Fruit fly (Drosophila melanogaster) whole organism, embryonic: ENCODE measurements around the gene CG33643.

ENCODE experiments used
- Atf3 ChIP-seq: fragments of 200-800 bp; sonication (Bioruptor generic); optimal IDR thresholded peaks from 3 replicates; lab custom pipeline; 2016; ENCODE audit warnings: missing biosample characterization, missing genetic modification characterization
- Bdp1 ChIP-seq: fragments of 200-800 bp; sonication (Bioruptor generic); optimal IDR thresholded peaks from 3 replicates; lab custom pipeline; 2016; ENCODE audit warnings: missing biosample characterization, missing genetic modification characterization
- C15 ChIP-seq: fragments of 200-800 bp; sonication (Bioruptor generic); IDR thresholded peaks from 3 replicates; pipeline ENCODE4 v1.3.6; 2022; ENCODE audit warnings: missing biosample characterization, missing genetic modification characterization
- CG12236 ChIP-seq: fragments of 200-800 bp; sonication (Bioruptor generic); optimal IDR thresholded peaks from 2 replicates; lab custom pipeline; 2016; ENCODE audit warnings: missing biosample characterization, missing genetic modification characterization
- CG12942 ChIP-seq: fragments of 200-800 bp; sonication (Bioruptor generic); optimal IDR thresholded peaks from 3 replicates; lab custom pipeline; 2016; ENCODE audit warnings: missing biosample characterization, missing genetic modification characterization
- CG13775 ChIP-seq: fragments of 200-800 bp; sonication (Bioruptor generic); optimal IDR thresholded peaks from 3 replicates; lab custom pipeline; 2017; ENCODE audit warnings: missing biosample characterization, mild to moderate bottlenecking, missing genetic modification characterization
- CG15269 ChIP-seq: fragments of 200-800 bp; sonication (Bioruptor generic); optimal IDR thresholded peaks from 2 replicates; lab custom pipeline; 2018; ENCODE audit warnings: missing biosample characterization, mild to moderate bottlenecking, missing genetic modification characterization, moderate library complexity
- CG2199 ChIP-seq: fragments of 200-800 bp; sonication (Bioruptor generic); IDR thresholded peaks from 3 replicates; pipeline ENCODE4 v1.3.6; 2022; ENCODE audit warnings: missing biosample characterization, missing genetic modification characterization
- CG32532 ChIP-seq: fragments of 200-800 bp; sonication (Bioruptor generic); IDR thresholded peaks from 2 replicates; pipeline ENCODE4 v1.3.6; 2022; ENCODE audit warnings: missing biosample characterization, missing genetic modification characterization
- CG4617 ChIP-seq: fragments of 200-800 bp; sonication (Bioruptor generic); optimal IDR thresholded peaks from 3 replicates; lab custom pipeline; 2016; ENCODE audit warnings: missing biosample characterization, missing genetic modification characterization, borderline replicate concordance
- CG5245 ChIP-seq: fragments of 200-800 bp; sonication (Bioruptor generic); optimal IDR thresholded peaks from 3 replicates; lab custom pipeline; 2016; ENCODE audit warnings: missing biosample characterization, missing genetic modification characterization
- CG6791 ChIP-seq: fragments of 200-800 bp; sonication (Bioruptor generic); IDR thresholded peaks from 3 replicates; pipeline ENCODE4 v1.3.6; 2022; ENCODE audit warnings: missing biosample characterization, missing genetic modification characterization; ENCODE audit not compliant: partially characterized antibody
- CG8290 ChIP-seq, 3 experiments: fragments of 200-800 bp; sonication (Bioruptor generic); optimal IDR thresholded peaks; 2 replicates each; lab custom pipeline; 2016 to 2019; ENCODE audit warnings: missing biosample characterization in 3 of 3, missing genetic modification characterization in 3 of 3, mild to moderate bottlenecking in 2 of 3, moderate library complexity in 1 of 3
- CG8944 ChIP-seq: fragments of 200-800 bp; sonication (Bioruptor generic); optimal IDR thresholded peaks from 3 replicates; lab custom pipeline; 2016; ENCODE audit warnings: missing biosample characterization, missing genetic modification characterization
- D19B ChIP-seq: fragments of 200-800 bp; sonication (Bioruptor generic); optimal IDR thresholded peaks from 2 replicates; lab custom pipeline; 2017; ENCODE audit warnings: missing biosample characterization, mild to moderate bottlenecking, missing genetic modification characterization
- Doc2 ChIP-seq: fragments of 200-800 bp; sonication (Bioruptor generic); IDR thresholded peaks from 2 replicates; pipeline ENCODE4 v1.3.6; 2022; ENCODE audit warnings: missing biosample characterization, missing genetic modification characterization
- Elba2 ChIP-seq: fragments of 200-800 bp; sonication (Bioruptor generic); optimal IDR thresholded peaks from 3 replicates; lab custom pipeline; 2016; ENCODE audit warnings: missing biosample characterization, missing genetic modification characterization
- Fer3 ChIP-seq: fragments of 200-800 bp; sonication (Bioruptor generic); optimal IDR thresholded peaks from 2 replicates; lab custom pipeline; 2018; ENCODE audit warnings: missing biosample characterization, mild to moderate bottlenecking, missing genetic modification characterization, moderate library complexity
- HLH54F ChIP-seq: fragments of 200-800 bp; sonication (Bioruptor generic); optimal IDR thresholded peaks from 3 replicates; lab custom pipeline; 2016; ENCODE audit warnings: missing biosample characterization, missing genetic modification characterization
- Hmr ChIP-seq: fragments of 200-800 bp; sonication (Bioruptor generic); optimal IDR thresholded peaks from 3 replicates; lab custom pipeline; 2017; ENCODE audit warnings: mild to moderate bottlenecking, missing biosample characterization, missing genetic modification reagents, missing genetic modification characterization
- Hr3 ChIP-seq: fragments of 200-800 bp; sonication (Bioruptor generic); optimal IDR thresholded peaks from 3 replicates; lab custom pipeline; 2016; ENCODE audit warnings: missing biosample characterization, missing genetic modification characterization
- MTF-1 ChIP-seq: fragments of 200-800 bp; sonication (Bioruptor generic); optimal IDR thresholded peaks from 2 replicates; lab custom pipeline; 2018; ENCODE audit warnings: missing biosample characterization, mild to moderate bottlenecking, missing genetic modification characterization, borderline replicate concordance
- Max ChIP-seq: fragments of 200-800 bp; sonication (Bioruptor generic); optimal IDR thresholded peaks from 2 replicates; lab custom pipeline; 2016; ENCODE audit warnings: missing biosample characterization, mild to moderate bottlenecking, missing genetic modification characterization
- NK7.1 ChIP-seq: fragments of 200-800 bp; sonication (Bioruptor generic); optimal IDR thresholded peaks from 3 replicates; lab custom pipeline; 2016; ENCODE audit warnings: missing biosample characterization, missing genetic modification characterization
- Poxn ChIP-seq: fragments of 200-800 bp; sonication (Bioruptor generic); IDR thresholded peaks from 2 replicates; pipeline ENCODE4 v1.3.6; 2022; ENCODE audit warnings: missing biosample characterization, missing genetic modification characterization
- Rfx ChIP-seq: fragments of 200-800 bp; sonication (Bioruptor generic); IDR thresholded peaks from 2 replicates; pipeline ENCODE4 v1.3.6; 2022; ENCODE audit warnings: missing biosample characterization, missing genetic modification characterization
- Sry-δ ChIP-seq: fragments of 200-800 bp; sonication (Bioruptor generic); optimal IDR thresholded peaks from 2 replicates; lab custom pipeline; 2016; ENCODE audit warnings: missing biosample characterization, missing genetic modification characterization
- Stat92E ChIP-seq, 3 experiments: fragments of >200 bp in 2 of 3; fragments of 200-800 bp in 1 of 3; sonication (Bioruptor generic) in 1 of 3; optimal IDR thresholded peaks; 2 replicates each; lab custom pipeline; 2017 to 2019; ENCODE audit warnings: missing biosample characterization in 3 of 3, missing genetic modification characterization in 3 of 3, mild to moderate bottlenecking in 1 of 3, moderate library complexity in 1 of 3
- TFAM ChIP-seq: fragments of 200-800 bp; sonication (Bioruptor generic); optimal IDR thresholded peaks from 2 replicates; lab custom pipeline; 2017; ENCODE audit warnings: missing biosample characterization, missing genetic modification characterization, inconsistent platforms
- Vsx1 ChIP-seq: fragments of 200-800 bp; sonication (Bioruptor generic); optimal IDR thresholded peaks from 2 replicates; lab custom pipeline; 2017; ENCODE audit warnings: missing biosample characterization, mild to moderate bottlenecking, missing genetic modification characterization, missing genetic modification reagents
- al ChIP-seq: fragments of 200-800 bp; sonication (Bioruptor generic); IDR thresholded peaks from 2 replicates; pipeline ENCODE4 v1.3.6; 2022; ENCODE audit warnings: missing biosample characterization, missing genetic modification characterization
- bbx ChIP-seq: fragments of 200-800 bp; sonication (Bioruptor generic); IDR thresholded peaks from 2 replicates; pipeline ENCODE4 v1.3.6; 2022; ENCODE audit warnings: missing biosample characterization, missing genetic modification characterization; ENCODE audit not compliant: partially characterized antibody
- ci ChIP-seq: fragments of 200-800 bp; sonication (Bioruptor generic); IDR thresholded peaks from 3 replicates; pipeline ENCODE4 v1.3.6; 2022; ENCODE audit warnings: missing biosample characterization, missing genetic modification characterization
- crp ChIP-seq, 2 experiments: fragments of 200-800 bp; sonication (Bioruptor generic); optimal IDR thresholded peaks; 2 replicates in 1 of 2; 3 replicates in 1 of 2; lab custom pipeline; 2017; ENCODE audit warnings: missing biosample characterization in 2 of 2, missing genetic modification characterization in 2 of 2, mild to moderate bottlenecking in 1 of 2, moderate library complexity in 1 of 2
- dmrt11E ChIP-seq: fragments of 200-800 bp; sonication (Bioruptor generic); optimal IDR thresholded peaks from 3 replicates; lab custom pipeline; 2018; ENCODE audit warnings: missing biosample characterization, mild to moderate bottlenecking, missing genetic modification characterization, moderate library complexity
- dpn ChIP-seq, 2 experiments: fragments of 200-800 bp; sonication (Bioruptor generic); optimal IDR thresholded peaks; 3 replicates each; lab custom pipeline; 2016; ENCODE audit warnings: missing biosample characterization in 2 of 2, missing genetic modification characterization in 2 of 2
- gem ChIP-seq: fragments of 200-800 bp; sonication (Bioruptor generic); optimal IDR thresholded peaks from 2 replicates; lab custom pipeline; 2019; ENCODE audit warnings: missing biosample characterization, mild to moderate bottlenecking, missing genetic modification characterization, moderate library complexity
- klu ChIP-seq: fragments of 200-800 bp; sonication (Bioruptor generic); IDR thresholded peaks from 2 replicates; pipeline ENCODE4 v1.3.6; 2022; ENCODE audit warnings: missing biosample characterization, missing genetic modification characterization
- lab ChIP-seq: fragments of 200-800 bp; sonication (Bioruptor generic); optimal IDR thresholded peaks from 3 replicates; lab custom pipeline; 2017; ENCODE audit warnings: missing biosample characterization, missing genetic modification characterization, mild to moderate bottlenecking, moderate library complexity, missing genetic modification reagents
- nmo ChIP-seq: fragments of 200-800 bp; sonication (Bioruptor generic); optimal IDR thresholded peaks from 2 replicates; lab custom pipeline; 2018; ENCODE audit warnings: missing biosample characterization, mild to moderate bottlenecking, missing genetic modification characterization, moderate library complexity
- odd ChIP-seq: fragments of 200-800 bp; sonication (Bioruptor generic); optimal IDR thresholded peaks from 2 replicates; lab custom pipeline; 2017; ENCODE audit warnings: missing biosample characterization, mild to moderate bottlenecking, missing genetic modification characterization
- org-1 ChIP-seq: fragments of 200-800 bp; sonication (Bioruptor generic); optimal IDR thresholded peaks from 2 replicates; lab custom pipeline; 2017; ENCODE audit warnings: missing biosample characterization, missing genetic modification characterization
- repo ChIP-seq: fragments of 200-800 bp; sonication (Bioruptor generic); optimal IDR thresholded peaks from 2 replicates; lab custom pipeline; 2016; ENCODE audit warnings: missing biosample characterization, missing genetic modification characterization
- rib ChIP-seq: fragments of 200-800 bp; sonication (Bioruptor generic); IDR thresholded peaks from 2 replicates; pipeline ENCODE4 v1.3.6; 2022; ENCODE audit warnings: missing biosample characterization, missing genetic modification characterization
- tgo ChIP-seq: fragments of 200-800 bp; sonication (Bioruptor generic); IDR thresholded peaks from 3 replicates; pipeline ENCODE4 v1.3.6; 2022; ENCODE audit warnings: missing biosample characterization, missing genetic modification characterization
- toy ChIP-seq: fragments of 200-800 bp; sonication (Bioruptor generic); IDR thresholded peaks from 2 replicates; pipeline ENCODE4 v1.3.6; 2022; ENCODE audit warnings: missing biosample characterization, missing genetic modification characterization
- vfl ChIP-seq: fragments of 200-800 bp; sonication (Bioruptor generic); optimal IDR thresholded peaks from 2 replicates; lab custom pipeline; 2016; ENCODE audit warnings: missing biosample characterization, missing genetic modification characterization

CG33643 gene

DNA sequence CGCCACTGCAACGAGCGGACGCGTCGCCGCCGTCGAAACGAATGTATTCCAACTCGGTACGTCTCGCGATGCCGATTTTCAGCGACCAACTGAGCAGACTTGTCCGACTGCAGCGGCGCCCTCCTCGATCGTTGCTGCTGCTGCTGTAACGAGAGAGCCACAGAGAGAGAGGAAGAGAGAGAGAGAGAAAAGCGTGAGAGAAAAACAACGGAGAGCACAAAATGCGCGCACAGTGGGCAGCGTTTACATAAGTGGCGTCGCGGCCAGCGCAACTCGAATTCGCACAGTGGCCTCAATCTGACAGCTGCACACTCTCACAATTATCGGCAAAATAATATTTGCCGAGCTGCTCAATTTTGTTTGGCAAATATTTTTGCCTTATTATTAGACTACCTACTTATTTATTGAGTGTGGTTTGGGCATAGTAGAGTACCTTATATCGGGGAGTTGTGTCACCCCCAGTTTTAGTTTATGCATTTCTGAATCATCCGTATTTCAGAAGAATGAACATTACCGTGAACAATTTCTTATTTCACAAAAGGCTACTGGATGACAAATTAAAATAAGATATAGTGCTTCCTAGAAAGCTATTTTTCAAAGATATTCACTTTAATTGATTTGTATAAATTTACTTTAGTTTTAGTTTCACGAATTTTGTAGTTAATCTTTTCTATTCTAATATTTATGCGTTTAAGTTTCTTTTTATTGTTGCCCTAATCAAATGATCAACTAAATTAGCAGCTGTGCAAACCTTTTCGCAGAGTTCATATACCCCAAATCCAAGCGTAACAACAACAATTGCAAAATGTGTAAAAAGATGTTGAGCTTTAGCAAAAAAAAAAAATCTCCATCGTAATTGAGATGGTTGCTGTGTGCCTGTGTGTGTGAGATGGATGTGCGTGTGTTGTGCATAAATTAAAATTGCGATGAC, 17.3 kb upstream of the CG33643 start:
- TF ChIP-seq CG12236 (GFP tag; lab: Kevin White, UChicago), result peak; percentile 2
- TF ChIP-seq crp (GFP tag; optimal IDR thresholded peaks at IDR 0.05; lab: Kevin White, UChicago), result no peak
- TF ChIP-seq org-1 (GFP tag; lab: Kevin White, UChicago), result peak; percentile 52
- TF ChIP-seq klu (GFP tag; lab: Robert Waterston, UW), result 0 out of 2 replicates have a peak, but pooled peaks have one; percentile 7
- peak; percentile 47 for TF ChIP-seq Hmr (GFP tag; lab: Kevin White, UChicago)
- peak; percentile 36 for TF ChIP-seq Fer3 (tag; lab: Kevin White, UChicago)
- TF ChIP-seq rib (GFP tag; lab: Robert Waterston, UW), result peak; percentile 45
- peak; percentile 87 for TF ChIP-seq Rfx (GFP tag; lab: Robert Waterston, UW)
- peak; percentile 43 for TF ChIP-seq CG15269 (tag; lab: Kevin White, UChicago)
- peak; percentile 69 for TF ChIP-seq gem
- TF ChIP-seq odd (GFP tag; lab: Kevin White, UChicago), result no peak
- peak; percentile 35 for TF ChIP-seq MTF-1
- TF ChIP-seq Doc2 (GFP tag; lab: Robert Waterston, UW), result peak; percentile 34; the same call in 1 of the 2 replicates
- peak; percentile 22 for TF ChIP-seq Sry-δ (GFP tag; lab: Kevin White, UChicago)
- TF ChIP-seq TFAM (GFP tag; lab: Kevin White, UChicago), result peak; percentile 10
- TF ChIP-seq nmo (GFP tag; lab: Kevin White, UChicago), result peak; percentile 57
- peak; percentile 69 to 73 for TF ChIP-seq dpn (GFP tag; optimal IDR thresholded peaks at IDR 0.05; lab: Kevin White, UChicago)
- peak; percentile 84 for TF ChIP-seq ci (GFP tag; lab: Robert Waterston, UW)
- peak; percentile 50 for TF ChIP-seq Max (GFP tag; lab: Kevin White, UChicago)
- TF ChIP-seq dmrt11E, result peak; percentile 31
- TF ChIP-seq CG8290 (GFP tag; optimal IDR thresholded peaks at IDR 0.05; lab: Kevin White, UChicago), result no peak
- peak in 1 of 2 experiments; percentile 76 for TF ChIP-seq CG8290 (tag; optimal IDR thresholded peaks at IDR 0.05; lab: Kevin White, UChicago)
- TF ChIP-seq CG12942 (GFP tag; lab: Kevin White, UChicago), result no peak
- TF ChIP-seq tgo (GFP tag; lab: Robert Waterston, UW), result peak; percentile 63; the same call in 2 of the 3 replicates
- peak; percentile 56 for TF ChIP-seq repo (GFP tag; lab: Kevin White, UChicago)
- TF ChIP-seq al (GFP tag; lab: Robert Waterston, UW), result peak; percentile 60; the same call in 1 of the 2 replicates
- peak; percentile 29 for TF ChIP-seq Bdp1 (GFP tag; lab: Kevin White, UChicago)
- TF ChIP-seq CG4617 (GFP tag; lab: Kevin White, UChicago), result no peak
- TF ChIP-seq Atf3 (GFP tag; lab: Kevin White, UChicago), result peak; percentile 23
- peak; percentile 66 for TF ChIP-seq CG13775 (GFP tag; lab: Kevin White, UChicago)
- 0 out of 2 replicates have a peak, but pooled peaks have one; percentile 25 for TF ChIP-seq toy
- peak; percentile 71 for TF ChIP-seq CG8944 (GFP tag; lab: Kevin White, UChicago)
- peak; percentile 35 for TF ChIP-seq vfl (GFP tag; lab: Kevin White, UChicago)
- peak; percentile 28; the same call in 1 of the 3 replicates for TF ChIP-seq CG2199 (GFP tag; lab: Robert Waterston, UW)
- TF ChIP-seq Elba2 (GFP tag; lab: Kevin White, UChicago), result no peak
- no peak for TF ChIP-seq C15
- TF ChIP-seq Stat92E (GFP tag; optimal IDR thresholded peaks at IDR 0.05; lab: Kevin White, UChicago), result peak in 1 of 3 experiments; percentile 26
- peak; percentile 83 for TF ChIP-seq CG32532
- TF ChIP-seq Hr3 (GFP tag; lab: Kevin White, UChicago), result peak; percentile 70
- peak; percentile 44 for TF ChIP-seq CG5245 (GFP tag; lab: Kevin White, UChicago)
- peak; percentile 24 for TF ChIP-seq NK7.1 (GFP tag; lab: Kevin White, UChicago)
- TF ChIP-seq CG6791 (GFP tag; lab: Robert Waterston, UW), result no peak
- peak; percentile 69 for TF ChIP-seq lab
- TF ChIP-seq HLH54F, result peak; percentile 71
- TF ChIP-seq Poxn (GFP tag; lab: Robert Waterston, UW), result peak; percentile 35; the same call in 1 of the 2 replicates
- peak; percentile 47 for TF ChIP-seq D19B (GFP tag; lab: Kevin White, UChicago)
- TF ChIP-seq Vsx1, result no peak
- TF ChIP-seq bbx (GFP tag; lab: Robert Waterston, UW), result no peak
